Worm (Caenorhabditis elegans): ENCODE results near the gene F08D12.3.

Gene F08D12.3

DNA sequence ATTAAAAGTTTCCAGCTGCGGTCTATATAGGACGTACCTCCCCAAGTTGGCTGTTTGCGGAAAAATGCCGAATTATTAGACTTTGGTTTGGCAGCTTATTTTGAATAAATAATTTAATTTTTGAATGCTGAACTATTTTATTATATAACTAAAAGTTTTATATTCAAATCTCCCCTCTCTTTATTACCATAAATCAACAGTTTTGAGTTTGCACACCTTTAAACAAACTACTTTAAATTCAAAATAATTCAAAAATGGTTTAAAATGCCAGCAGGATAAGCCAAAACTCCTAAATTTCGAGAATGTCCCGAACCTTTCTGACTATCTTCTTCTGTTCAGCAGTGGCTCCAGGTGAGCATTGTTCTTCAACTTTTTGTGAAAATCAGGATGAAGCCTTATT is at the start of gene F08D12.3:
Gene F08D12.3 (plus strand): TSS at position 301 of the 400 bp plus-strand sequence.
- TF ChIP-seq tbx-2 (tag; optimal IDR thresholded peaks at IDR 0.05), result no peak
- no peak for TF ChIP-seq ztf-4 (tag; optimal IDR thresholded peaks at IDR 0.05)
- TF ChIP-seq pha-4 (tag; optimal IDR thresholded peaks at IDR 0.05), result no peak
- TF ChIP-seq fkh-2 (tag; optimal IDR thresholded peaks at IDR 0.05), result no peak
- no peak for TF ChIP-seq lsy-12 (tag; optimal IDR thresholded peaks at IDR 0.05)
- no peak for TF ChIP-seq nhr-77 (tag; optimal IDR thresholded peaks at IDR 0.05)
- no peak for TF ChIP-seq nhr-237 (tag; optimal IDR thresholded peaks at IDR 0.05)
- TF ChIP-seq R02D3.7 (tag; optimal IDR thresholded peaks at IDR 0.05), result no peak
- TF ChIP-seq zag-1 (tag; optimal IDR thresholded peaks at IDR 0.05), result no peak
- TF ChIP-seq skn-1 (tag; optimal IDR thresholded peaks at IDR 0.05), result no peak

ce11 chrII:2730647-2731046 is 48.7 kb upstream of the F08D12.3 start:
- TF ChIP-seq fkh-10 (GFP tag; optimal IDR thresholded peaks at IDR 0.05), result peak; percentile 61
- no peak for TF ChIP-seq mdl-1 (tag; optimal IDR thresholded peaks at IDR 0.05)

DNA sequence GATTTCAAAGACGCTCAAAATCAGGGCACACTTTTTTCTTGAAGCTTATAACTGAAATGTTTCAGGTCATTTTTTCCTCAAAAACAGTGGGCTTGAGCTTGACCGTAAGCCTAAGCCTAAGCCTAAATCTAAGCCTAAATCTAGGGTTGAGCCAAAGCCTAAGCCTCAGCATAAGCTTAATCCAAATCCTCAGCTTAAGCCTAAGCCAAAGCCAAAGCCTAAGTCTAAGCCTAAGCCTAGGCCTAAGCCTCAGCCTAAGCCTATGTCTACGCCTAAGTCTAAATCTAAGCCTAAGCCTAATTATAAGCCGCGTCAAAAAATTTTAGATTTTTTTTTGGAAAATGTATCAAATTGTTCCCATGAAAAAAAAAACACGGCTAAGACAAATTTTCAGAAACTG is 45.1 kb upstream of the F08D12.3 start:
- TF ChIP-seq tbx-2 (tag; optimal IDR thresholded peaks at IDR 0.05), result no peak
- no peak for TF ChIP-seq lsy-12 (tag; optimal IDR thresholded peaks at IDR 0.05)
- no peak for TF ChIP-seq elt-1 (tag; optimal IDR thresholded peaks at IDR 0.05)
- no peak for TF ChIP-seq ama-1 (optimal IDR thresholded peaks at IDR 0.05)
- TF ChIP-seq fkh-10 (GFP tag; optimal IDR thresholded peaks at IDR 0.05), result no peak
- no peak for TF ChIP-seq ztf-4 (tag; optimal IDR thresholded peaks at IDR 0.05)
- no peak for TF ChIP-seq fos-1 (tag; optimal IDR thresholded peaks at IDR 0.05)
- TF ChIP-seq ceh-82 (tag; optimal IDR thresholded peaks at IDR 0.05), result no peak

ce11 chrII:2734735-2735134 is 44.6 kb upstream of the F08D12.3 start:
- TF ChIP-seq jun-1 (tag; optimal IDR thresholded peaks at IDR 0.05) (peak; percentile 17), nhr-25 (tag; optimal IDR thresholded peaks at IDR 0.05) (peak; percentile 32), nfya-1 (tag; optimal IDR thresholded peaks at IDR 0.05; ENCODE audit: insufficient read depth) (peak; percentile 79), nhr-28 (tag; optimal IDR thresholded peaks at IDR 0.05) (no peak), lin-39 (tag; optimal IDR thresholded peaks at IDR 0.05) (peak; percentile 61), snpc-4 (tag; optimal IDR thresholded peaks at IDR 0.05) (peak; percentile 23), nhr-23 (tag; optimal IDR thresholded peaks at IDR 0.05) (peak; percentile 20), nhr-67 (tag; optimal IDR thresholded peaks at IDR 0.05) (no peak), hmg-11 (tag; optimal IDR thresholded peaks at IDR 0.05) (peak; percentile 40)

DNA sequence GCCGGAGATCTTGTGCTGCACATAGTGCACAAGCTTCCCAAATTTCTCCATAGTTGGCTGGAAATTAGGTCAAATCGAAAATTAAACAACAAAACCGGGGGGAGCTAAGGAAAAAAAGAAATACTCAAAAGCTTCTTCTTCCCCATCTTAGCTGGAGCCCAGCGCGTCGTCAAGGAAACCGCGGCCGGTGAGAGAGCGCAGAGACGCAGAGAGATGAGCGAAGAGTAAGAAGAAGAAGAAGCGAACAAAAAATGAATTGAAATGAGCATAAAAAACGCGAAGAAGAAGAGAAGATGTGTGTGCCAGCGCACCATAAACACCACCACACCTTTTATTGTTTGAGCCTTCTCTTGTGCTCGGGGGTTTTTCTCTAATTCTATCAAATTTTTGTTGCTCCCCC is 44.2 kb upstream of the F08D12.3 start, which contains the start of gene wdr-31:
Gene wdr-31 (minus strand): TSS at position 101 of the 400 bp plus-strand sequence.
- no peak for TF ChIP-seq fos-1 (tag; optimal IDR thresholded peaks at IDR 0.05)
- no peak for TF ChIP-seq ztf-4 (tag; optimal IDR thresholded peaks at IDR 0.05)
- no peak for TF ChIP-seq unc-39 (tag; optimal IDR thresholded peaks at IDR 0.05)
- no peak for TF ChIP-seq nhr-67 (tag; optimal IDR thresholded peaks at IDR 0.05)
- no peak for TF ChIP-seq R02D3.7 (tag; optimal IDR thresholded peaks at IDR 0.05)
- no peak for TF ChIP-seq lsy-12 (tag; optimal IDR thresholded peaks at IDR 0.05)
- no peak for TF ChIP-seq tbx-2 (tag; optimal IDR thresholded peaks at IDR 0.05)
- TF ChIP-seq ceh-82 (tag; optimal IDR thresholded peaks at IDR 0.05), result no peak
- TF ChIP-seq lin-39 (tag; optimal IDR thresholded peaks at IDR 0.05), result no peak
- no peak for TF ChIP-seq nhr-28 (tag; optimal IDR thresholded peaks at IDR 0.05)
- no peak for TF ChIP-seq skn-1 (tag; optimal IDR thresholded peaks at IDR 0.05)
- no peak for TF ChIP-seq nhr-76 (tag; optimal IDR thresholded peaks at IDR 0.05)
- no peak for TF ChIP-seq ceh-28 (tag; optimal IDR thresholded peaks at IDR 0.05)
- no peak for TF ChIP-seq unc-62 (GFP tag; optimal IDR thresholded peaks at IDR 0.05)
- no peak for TF ChIP-seq snpc-4 (tag; optimal IDR thresholded peaks at IDR 0.05)
- no peak for TF ChIP-seq pha-4 (tag; optimal IDR thresholded peaks at IDR 0.05)
- no peak for TF ChIP-seq lin-15B (tag; optimal IDR thresholded peaks at IDR 0.05)
- no peak for TF ChIP-seq nhr-25 (tag; optimal IDR thresholded peaks at IDR 0.05)

- TF ChIP-seq hmg-11 (tag; optimal IDR thresholded peaks at IDR 0.05) (no peak), R02D3.7 (tag; optimal IDR thresholded peaks at IDR 0.05) (no peak), lsy-12 (tag; optimal IDR thresholded peaks at IDR 0.05) (no peak), nhr-237 (tag; optimal IDR thresholded peaks at IDR 0.05) (no peak), sea-2 (GFP tag; optimal IDR thresholded peaks at IDR 0.05) (no peak), eor-1 (tag; optimal IDR thresholded peaks at IDR 0.05) (no peak), ztf-11 (tag; optimal IDR thresholded peaks at IDR 0.05) (no peak), tbx-2 (tag; optimal IDR thresholded peaks at IDR 0.05) (no peak)
Observed at ce11 chrII:2735644-2736043, 43.7 kb upstream of the F08D12.3 start.
